Fruit fly (Drosophila melanogaster): ENCODE results near the gene CG13771.

- TF ChIP-seq rn (GFP tag; IDR thresholded peaks at IDR 0.05) (no peak), gl (tag; optimal IDR thresholded peaks at IDR 0.05) (no peak), CG8159 (tag; optimal IDR thresholded peaks at IDR 0.05) (no peak), Snoo (tag; optimal IDR thresholded peaks at IDR 0.05) (no peak), Pif1A (GFP tag; optimal IDR thresholded peaks at IDR 0.05) (no peak), CG4496 (GFP tag; IDR thresholded peaks at IDR 0.05) (no peak)
Observed at dm6 chr2L:6671409-6671808, 8.0 kb upstream of the CG13771 start.

Measured in whole organism, pupa.